Worm (Caenorhabditis elegans) whole organism, young adult: ENCODE data around the gene srbc-54.
A peak's percentile ranks its signal among the peaks of the same experiment; 100 is the strongest.

Experiments
- B0019.2 ChIP-seq: fragments of 200-800 bp; sonication (Bioruptor generic); conservative IDR thresholded peaks from 2 replicates; pipeline ENCODE4 v1.3.6; 2022; ENCODE audit warnings: missing genetic modification reagents, missing genetic modification characterization, missing compliant biosample characterization
- B0261.1 ChIP-seq: sonication (generic microtip); optimal IDR thresholded peaks from 2 replicates; lab custom pipeline; 2016; ENCODE audit warnings: mild to moderate bottlenecking, missing genetic modification characterization, moderate library complexity, missing compliant biosample characterization
- B0336.3 ChIP-seq: fragments of 200-800 bp; sonication (Bioruptor generic); IDR thresholded peaks from 2 replicates; pipeline ENCODE4 v1.3.6; 2022; ENCODE audit warnings: missing genetic modification characterization, missing compliant biosample characterization
- C06A6.2 ChIP-seq: fragments of 200-800 bp; sonication (Bioruptor generic); conservative IDR thresholded peaks from 2 replicates; pipeline ENCODE4 v1.3.6; 2022; ENCODE audit warnings: missing genetic modification characterization, missing compliant biosample characterization
- D2030.7 ChIP-seq: fragments of 200-800 bp; sonication (Bioruptor generic); IDR thresholded peaks from 2 replicates; pipeline ENCODE4 v1.3.6; 2022; ENCODE audit warnings: missing genetic modification reagents, missing genetic modification characterization, missing compliant biosample characterization
- F37B4.10 ChIP-seq: fragments of 200-800 bp; sonication (Bioruptor generic); IDR thresholded peaks from 2 replicates; pipeline ENCODE4 v1.3.6; 2022; ENCODE audit warnings: missing genetic modification characterization, missing compliant biosample characterization
- F39B2.1 ChIP-seq: fragments of 200-800 bp; sonication (Bioruptor generic); IDR thresholded peaks from 2 replicates; pipeline ENCODE4 v1.3.6; 2022; ENCODE audit warnings: missing genetic modification reagents, missing genetic modification characterization, missing compliant biosample characterization
- F49E8.2 ChIP-seq: sonication (generic microtip); optimal IDR thresholded peaks from 3 replicates; lab custom pipeline; 2017; ENCODE audit warnings: missing genetic modification characterization, mild to moderate bottlenecking, missing compliant biosample characterization, antibody characterized with exemption, moderate library complexity; ENCODE audit not compliant: insufficient read depth
- F55B11.4 ChIP-seq: sonication (generic microtip); optimal IDR thresholded peaks from 2 replicates; lab custom pipeline; 2016; ENCODE audit warnings: missing compliant biosample characterization, missing genetic modification characterization, borderline replicate concordance; ENCODE audit not compliant: insufficient read depth
- F57A8.1 ChIP-seq: fragments of 200-800 bp; sonication (Bioruptor generic); optimal IDR thresholded peaks from 2 replicates; lab custom pipeline; 2018; ENCODE audit warnings: mild to moderate bottlenecking, missing genetic modification characterization, moderate library complexity, missing compliant biosample characterization
- Y53G8AR.9 ChIP-seq: fragments of 200-800 bp; sonication (Bioruptor generic); conservative IDR thresholded peaks from 2 replicates; pipeline ENCODE4 v1.3.6; 2022; ENCODE audit warnings: missing genetic modification reagents, missing genetic modification characterization, missing compliant biosample characterization
- Y79H2A.3 ChIP-seq: fragments of 200-800 bp; sonication (Bioruptor generic); conservative IDR thresholded peaks from 2 replicates; pipeline ENCODE4 v1.3.6; 2022; ENCODE audit warnings: missing genetic modification reagents, missing genetic modification characterization, missing compliant biosample characterization
- athp-1 ChIP-seq: sonication (generic microtip); optimal IDR thresholded peaks from 2 replicates; lab custom pipeline; 2017; ENCODE audit warnings: mild to moderate bottlenecking, missing genetic modification characterization, missing compliant biosample characterization
- attf-3 ChIP-seq: fragments of 200-800 bp; sonication (Bioruptor generic); conservative IDR thresholded peaks from 2 replicates; pipeline ENCODE4 v1.3.6; 2022; ENCODE audit warnings: missing genetic modification reagents, missing genetic modification characterization, missing compliant biosample characterization
- attf-5 ChIP-seq: fragments of 200-800 bp; sonication (Bioruptor generic); optimal IDR thresholded peaks from 2 replicates; lab custom pipeline; 2018; ENCODE audit warnings: mild to moderate bottlenecking, missing genetic modification characterization, missing compliant biosample characterization
- ccch-3 ChIP-seq: fragments of 200-800 bp; sonication (Bioruptor generic); optimal IDR thresholded peaks from 2 replicates; lab custom pipeline; 2018; ENCODE audit warnings: mild to moderate bottlenecking, missing genetic modification characterization, missing compliant biosample characterization
- cebp-1 ChIP-seq, 2 experiments: fragments of 200-800 bp in 1 of 2; sonication (Bioruptor generic) in 1 of 2; sonication (generic microtip) in 1 of 2; IDR thresholded peaks in 1 of 2; optimal IDR thresholded peaks in 1 of 2; 2 replicates each; pipeline versions ENCODE4 v1.3.6 to Lab custom; 2017 to 2022; ENCODE audit warnings: missing compliant biosample characterization in 2 of 2, missing genetic modification characterization in 2 of 2, mild to moderate bottlenecking in 1 of 2, missing genetic modification reagents in 1 of 2, moderate library complexity in 1 of 2
- ceh-27 ChIP-seq: fragments of 200-800 bp; sonication (Bioruptor generic); optimal IDR thresholded peaks from 2 replicates; lab custom pipeline; 2018; ENCODE audit warnings: mild to moderate bottlenecking, missing genetic modification characterization, moderate library complexity, missing compliant biosample characterization
- ceh-58 ChIP-seq: fragments of 200-800 bp; sonication (Bioruptor generic); IDR thresholded peaks from 2 replicates; pipeline ENCODE4 v1.3.6; 2022; ENCODE audit warnings: missing genetic modification characterization, missing compliant biosample characterization
- ceh-79 ChIP-seq: sonication (generic microtip); optimal IDR thresholded peaks from 2 replicates; lab custom pipeline; 2017; ENCODE audit warnings: mild to moderate bottlenecking, missing genetic modification characterization, missing compliant biosample characterization
- ets-4 ChIP-seq: fragments of 200-800 bp; sonication (Bioruptor generic); optimal IDR thresholded peaks from 2 replicates; lab custom pipeline; 2018; ENCODE audit warnings: mild to moderate bottlenecking, missing genetic modification characterization, missing compliant biosample characterization
- hlh-26 ChIP-seq: fragments of 200-800 bp; sonication (Bioruptor generic); conservative IDR thresholded peaks from 2 replicates; pipeline ENCODE4 v1.3.6; 2022; ENCODE audit warnings: missing genetic modification reagents, missing genetic modification characterization, missing compliant biosample characterization
- hsf-1 ChIP-seq: fragments of 200-800 bp; sonication (Bioruptor generic); IDR thresholded peaks from 2 replicates; pipeline ENCODE4 v1.3.6; 2022; ENCODE audit warnings: missing genetic modification reagents, missing genetic modification characterization, missing compliant biosample characterization
- lin-26 ChIP-seq: fragments of 200-800 bp; sonication (Bioruptor generic); IDR thresholded peaks from 2 replicates; pipeline ENCODE4 v1.3.6; 2022; ENCODE audit warnings: missing genetic modification reagents, missing genetic modification characterization, missing compliant biosample characterization
- lin-40 ChIP-seq: sonication (generic microtip); optimal IDR thresholded peaks from 2 replicates; lab custom pipeline; 2016; ENCODE audit warnings: missing genetic modification characterization, mild to moderate bottlenecking, missing compliant biosample characterization, missing genotype, missing genetic modification reagents
- lsl-1 ChIP-seq: fragments of 200-800 bp; sonication (Bioruptor generic); optimal IDR thresholded peaks from 2 replicates; lab custom pipeline; 2018; ENCODE audit warnings: mild to moderate bottlenecking, missing genetic modification characterization, moderate library complexity, missing compliant biosample characterization
- madf-6 ChIP-seq: fragments of 200-800 bp; sonication (Bioruptor generic); IDR thresholded peaks from 2 replicates; pipeline ENCODE4 v1.3.6; 2022; ENCODE audit warnings: missing genetic modification reagents, missing genetic modification characterization, missing compliant biosample characterization
- madf-8 ChIP-seq: fragments of 200-800 bp; sonication (Bioruptor generic); conservative IDR thresholded peaks from 2 replicates; pipeline ENCODE4 v1.3.6; 2022; ENCODE audit warnings: missing genetic modification reagents, missing genetic modification characterization, missing compliant biosample characterization
- mcd-1 ChIP-seq: fragments of 200-800 bp; sonication (Bioruptor generic); IDR thresholded peaks from 2 replicates; pipeline ENCODE4 v1.3.6; 2022; ENCODE audit warnings: missing genetic modification reagents, missing genetic modification characterization, missing compliant biosample characterization
- nfya-1 ChIP-seq: sonication (generic microtip); optimal IDR thresholded peaks from 2 replicates; lab custom pipeline; 2017; ENCODE audit warnings: antibody characterized with exemption, missing compliant biosample characterization, missing genetic modification characterization, borderline replicate concordance; ENCODE audit not compliant: insufficient read depth
- nhr-179 ChIP-seq: sonication (generic microtip); optimal IDR thresholded peaks from 2 replicates; lab custom pipeline; 2016; ENCODE audit warnings: mild to moderate bottlenecking, missing genetic modification characterization, missing compliant biosample characterization
- nhr-27 ChIP-seq: fragments of 200-800 bp; sonication (Bioruptor generic); optimal IDR thresholded peaks from 2 replicates; lab custom pipeline; 2018; ENCODE audit warnings: mild to moderate bottlenecking, missing genetic modification characterization, moderate library complexity, missing compliant biosample characterization
- pha-4 ChIP-seq: fragments of 150-350 bp; sonication (generic microtip); optimal IDR thresholded peaks from 2 replicates; lab custom pipeline; 2014; ENCODE audit warnings: missing biosample characterization, missing genetic modification reagents, missing genetic modification characterization
- rec-8 ChIP-seq, 2 experiments: sonication (generic microtip); optimal IDR thresholded peaks; 2 replicates each; lab custom pipeline; 2016; ENCODE audit warnings: mild to moderate bottlenecking in 2 of 2, missing genetic modification characterization in 2 of 2, missing genetic modification reagents in 2 of 2, missing genotype in 2 of 2, missing biosample characterization in 1 of 2, missing compliant biosample characterization in 1 of 2, moderate library complexity in 1 of 2
- repo-1 ChIP-seq: sonication (generic microtip); optimal IDR thresholded peaks from 2 replicates; lab custom pipeline; 2017; ENCODE audit warnings: mild to moderate bottlenecking, missing genetic modification characterization, missing compliant biosample characterization
- snpc-1.1 ChIP-seq: sonication (generic microtip); optimal IDR thresholded peaks from 2 replicates; lab custom pipeline; 2017; ENCODE audit warnings: missing genetic modification characterization, mild to moderate bottlenecking, missing compliant biosample characterization, antibody characterized with exemption, moderate library complexity, missing genotype, missing genetic modification reagents; ENCODE audit not compliant: insufficient read depth
- snpc-3.4 ChIP-seq: sonication (generic microtip); optimal IDR thresholded peaks from 2 replicates; lab custom pipeline; 2017; ENCODE audit warnings: missing genetic modification characterization, mild to moderate bottlenecking, missing compliant biosample characterization, antibody characterized with exemption, moderate library complexity, missing genotype, missing genetic modification reagents
- sptf-2 ChIP-seq: fragments of 200-800 bp; sonication (Bioruptor generic); optimal IDR thresholded peaks from 2 replicates; lab custom pipeline; 2018; ENCODE audit warnings: mild to moderate bottlenecking, missing genetic modification characterization, missing compliant biosample characterization
- ztf-18 ChIP-seq: sonication (generic microtip); optimal IDR thresholded peaks from 2 replicates; lab custom pipeline; 2016; ENCODE audit warnings: missing genotype, mild to moderate bottlenecking, missing genetic modification characterization, missing compliant biosample characterization
- ztf-22 ChIP-seq: fragments of 200-800 bp; sonication (Bioruptor generic); optimal IDR thresholded peaks from 2 replicates; lab custom pipeline; 2018; ENCODE audit warnings: mild to moderate bottlenecking, missing genetic modification characterization, moderate library complexity, missing compliant biosample characterization
- ztf-3 ChIP-seq: fragments of 200-800 bp; sonication (Bioruptor generic); optimal IDR thresholded peaks from 2 replicates; lab custom pipeline; 2018; ENCODE audit warnings: mild to moderate bottlenecking, missing genetic modification characterization, missing compliant biosample characterization
- ztf-6 ChIP-seq: fragments of 200-800 bp; sonication (Bioruptor generic); IDR thresholded peaks from 2 replicates; pipeline ENCODE4 v1.3.6; 2022; ENCODE audit warnings: missing genetic modification reagents, missing genetic modification characterization, missing compliant biosample characterization

Gene srbc-54

DNA sequence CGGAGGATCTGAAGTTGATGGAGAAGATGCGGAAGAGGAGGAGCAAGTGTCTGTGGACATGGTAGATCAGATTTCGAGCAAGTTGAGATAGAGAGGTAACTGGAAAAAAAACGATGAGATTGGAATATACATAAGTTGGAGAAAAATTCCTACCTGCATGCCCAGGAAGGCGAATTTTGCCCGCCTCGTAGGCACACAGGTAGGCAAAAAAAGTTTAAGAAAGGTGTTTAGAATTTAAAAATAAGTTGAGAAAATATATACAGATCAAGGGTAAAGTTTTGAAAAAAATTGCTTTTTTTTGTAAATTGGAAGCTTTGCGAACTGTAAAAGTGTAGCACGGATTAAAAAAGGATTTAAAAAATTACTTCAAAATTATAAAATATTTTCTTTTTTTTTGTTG is 46.0 kb upstream of the srbc-54 start, which contains the start of gene nhr-84:
nhr-84 (minus strand) TSS at position 101 of the 400 bp plus-strand sequence.
- TF ChIP-seq snpc-1.1 (no peak), F37B4.10 (GFP tag; lab: Robert Waterston, UW) (no peak), ceh-27 (GFP tag; lab: Kevin White, UChicago) (no peak), C06A6.2 (GFP tag; lab: Robert Waterston, UW) (no peak), F55B11.4 (no peak), nhr-27 (tag; lab: Kevin White, UChicago) (no peak), lin-40 (tag; lab: Kevin White, UChicago) (no peak), B0261.1 (tag; lab: Kevin White, UChicago) (no peak), repo-1 (tag; lab: Kevin White, UChicago) (no peak), F49E8.2 (tag; lab: Kevin White, UChicago) (no peak)

DNA sequence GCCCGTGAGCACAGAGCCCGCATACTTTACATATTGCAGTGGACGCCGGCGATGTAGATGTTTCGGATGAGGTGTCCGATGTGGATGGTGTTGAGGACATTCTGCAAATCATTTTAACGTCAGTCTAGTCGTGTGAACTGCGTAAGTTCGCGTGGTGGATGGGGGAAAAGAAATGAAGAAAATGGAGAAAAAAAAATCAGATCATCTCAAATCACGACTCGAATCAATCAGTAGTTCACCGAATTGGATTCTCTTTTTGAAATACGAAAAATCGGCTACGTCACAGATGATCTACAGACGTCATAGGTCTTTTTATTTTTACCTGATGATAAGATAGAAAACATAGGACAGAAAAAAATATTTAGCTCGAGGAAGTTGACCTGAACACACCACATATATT is 42.8 kb upstream of the srbc-54 start, which contains the start of gene nhr-102:
nhr-102 (minus strand) TSS at position 101 of the 400 bp plus-strand sequence.
- TF ChIP-seq hsf-1 (GFP tag; lab: Robert Waterston, UW) (no peak), madf-6 (0 out of 2 replicates have a peak, but pooled peaks have one; percentile 28)

DNA sequence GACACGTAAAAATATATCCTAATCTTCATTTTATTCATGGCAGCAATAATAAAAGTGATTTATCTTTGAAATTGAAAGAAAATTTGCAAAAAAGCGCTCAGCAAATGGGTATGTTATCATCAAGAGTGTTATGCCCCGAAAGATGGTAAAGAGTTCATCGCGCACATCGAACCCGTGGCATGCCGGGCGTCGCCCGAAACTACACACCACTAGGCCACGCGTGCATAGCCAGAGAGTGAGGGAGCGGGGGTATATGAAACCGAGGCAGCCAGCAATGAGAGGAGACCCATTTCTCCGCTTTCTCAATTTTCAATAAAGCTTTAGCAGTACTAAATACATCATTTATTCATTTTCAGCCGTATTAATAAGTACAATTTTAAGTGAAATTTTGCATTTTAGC is 40.2 kb upstream of the srbc-54 start:
- TF ChIP-seq pha-4 (tag; lab: Kevin White, UChicago) = no peak
- peak; percentile 87; the same call in 1 of the 2 replicates for TF ChIP-seq B0336.3
- TF ChIP-seq lin-26 (GFP tag; lab: Robert Waterston, UW) = peak; percentile 99
- 0 out of 2 replicates have a peak, but pooled peaks have one; percentile 46 for TF ChIP-seq hlh-26
- TF ChIP-seq cebp-1 (GFP tag; IDR thresholded peaks at IDR 0.05; lab: Robert Waterston, UW) = peak; percentile 68; the same call in 1 of the 2 replicates
- TF ChIP-seq cebp-1 (tag; optimal IDR thresholded peaks at IDR 0.05; lab: Kevin White, UChicago) = peak; percentile 90
- TF ChIP-seq attf-3 (GFP tag; lab: Robert Waterston, UW) = peak; percentile 67
- TF ChIP-seq Y79H2A.3 (GFP tag; lab: Robert Waterston, UW) = 0 out of 2 replicates have a peak, but pooled peaks have one; percentile 65
- peak; percentile 93 for TF ChIP-seq repo-1 (tag; lab: Kevin White, UChicago)
- peak; percentile 85 for TF ChIP-seq ztf-18 (tag; lab: Kevin White, UChicago)
- peak; percentile 79 for TF ChIP-seq ztf-3 (GFP tag; lab: Kevin White, UChicago)
- TF ChIP-seq ets-4 (GFP tag; lab: Kevin White, UChicago) = peak; percentile 90
- TF ChIP-seq snpc-3.4 (tag; lab: Kevin White, UChicago) = peak; percentile 93
- peak; percentile 86 for TF ChIP-seq nhr-179
- TF ChIP-seq rec-8 (tag; optimal IDR thresholded peaks at IDR 0.05; lab: Kevin White, UChicago) = peak; percentile 94 to 98
- TF ChIP-seq ceh-27 (GFP tag; lab: Kevin White, UChicago) = peak; percentile 90
- peak; percentile 70 for TF ChIP-seq ccch-3 (GFP tag; lab: Kevin White, UChicago)
- TF ChIP-seq F57A8.1 = peak; percentile 91
- TF ChIP-seq sptf-2 (GFP tag; lab: Kevin White, UChicago) = peak; percentile 91
- TF ChIP-seq B0019.2 (GFP tag; lab: Robert Waterston, UW) = 0 out of 2 replicates have a peak, but pooled peaks have one; percentile 36
- no peak for TF ChIP-seq nfya-1 (tag; lab: Kevin White, UChicago)
- peak; percentile 97 for TF ChIP-seq ceh-79 (tag; lab: Kevin White, UChicago)
- peak; percentile 87 for TF ChIP-seq D2030.7
- peak; percentile 43 for TF ChIP-seq madf-8 (GFP tag; lab: Robert Waterston, UW)
- TF ChIP-seq athp-1 (tag; lab: Kevin White, UChicago) = peak; percentile 96
- 0 out of 2 replicates have a peak, but pooled peaks have one; percentile 85 for TF ChIP-seq ceh-58
- peak; percentile 71 for TF ChIP-seq lsl-1
- peak; percentile 81 for TF ChIP-seq Y53G8AR.9
- TF ChIP-seq attf-5 (GFP tag; lab: Kevin White, UChicago) = peak; percentile 87
- peak; percentile 76 for TF ChIP-seq ztf-22 (GFP tag; lab: Kevin White, UChicago)
- TF ChIP-seq F39B2.1 (GFP tag; lab: Robert Waterston, UW) = no peak
- TF ChIP-seq ztf-6 (GFP tag; lab: Robert Waterston, UW) = peak; percentile 88
- TF ChIP-seq mcd-1 (GFP tag; lab: Robert Waterston, UW) = peak; percentile 84
